Worm (Caenorhabditis elegans) whole organism, young adult: ENCODE measurements around the gene pho-6.

Source experiments
- B0261.1 ChIP-seq: sonication (generic microtip); optimal IDR thresholded peaks from 2 replicates; lab custom pipeline; 2016; ENCODE audit warnings: mild to moderate bottlenecking, missing genetic modification characterization, moderate library complexity, missing compliant biosample characterization
- F23B12.7 ChIP-seq: sonication (generic microtip); optimal IDR thresholded peaks from 2 replicates; lab custom pipeline; 2017; ENCODE audit warnings: missing genetic modification characterization, mild to moderate bottlenecking, missing compliant biosample characterization, antibody characterized with exemption, moderate library complexity; ENCODE audit not compliant: insufficient read depth
- F49E8.2 ChIP-seq: sonication (generic microtip); optimal IDR thresholded peaks from 3 replicates; lab custom pipeline; 2017; ENCODE audit warnings: missing genetic modification characterization, mild to moderate bottlenecking, missing compliant biosample characterization, antibody characterized with exemption, moderate library complexity; ENCODE audit not compliant: insufficient read depth
- F57C9.4 ChIP-seq: sonication (generic microtip); optimal IDR thresholded peaks from 2 replicates; lab custom pipeline; 2017; ENCODE audit warnings: mild to moderate bottlenecking, missing genetic modification characterization, missing compliant biosample characterization
- K11D2.4 ChIP-seq: fragments of 200-800 bp; sonication (Bioruptor generic); IDR thresholded peaks from 2 replicates; pipeline ENCODE4 v1.3.6; 2022; ENCODE audit warnings: missing genetic modification reagents, missing genetic modification characterization, missing compliant biosample characterization
- K12H6.12 ChIP-seq: fragments of 200-800 bp; sonication (Bioruptor generic); optimal IDR thresholded peaks from 2 replicates; lab custom pipeline; 2018; ENCODE audit warnings: mild to moderate bottlenecking, missing genetic modification characterization, missing compliant biosample characterization
- T07F8.4 ChIP-seq: sonication (generic microtip); optimal IDR thresholded peaks from 2 replicates; lab custom pipeline; 2016; ENCODE audit warnings: mild to moderate bottlenecking, missing genetic modification characterization, moderate library complexity, missing compliant biosample characterization
- T26A5.8 ChIP-seq: sonication (generic microtip); optimal IDR thresholded peaks from 2 replicates; lab custom pipeline; 2016; ENCODE audit warnings: missing genetic modification characterization, missing compliant biosample characterization
- Y53F4B.3 ChIP-seq: fragments of 200-800 bp; sonication (Bioruptor generic); IDR thresholded peaks from 2 replicates; pipeline ENCODE4 v1.3.6; 2022; ENCODE audit warnings: missing genetic modification reagents, missing genetic modification characterization, missing compliant biosample characterization
- Y56A3A.18 ChIP-seq: fragments of 200-800 bp; sonication (Bioruptor generic); IDR thresholded peaks from 2 replicates; pipeline ENCODE4 v1.3.6; 2022; ENCODE audit warnings: missing genetic modification reagents, missing genetic modification characterization, missing compliant biosample characterization
- Y79H2A.3 ChIP-seq: fragments of 200-800 bp; sonication (Bioruptor generic); conservative IDR thresholded peaks from 2 replicates; pipeline ENCODE4 v1.3.6; 2022; ENCODE audit warnings: missing genetic modification reagents, missing genetic modification characterization, missing compliant biosample characterization
- ZK185.1 ChIP-seq: sonication (generic microtip); optimal IDR thresholded peaks from 2 replicates; lab custom pipeline; 2016; ENCODE audit warnings: mild to moderate bottlenecking, missing genetic modification characterization, missing compliant biosample characterization; ENCODE audit not compliant: poor library complexity, severe bottlenecking
- akir-1 ChIP-seq: fragments of 200-800 bp; sonication (Bioruptor generic); optimal IDR thresholded peaks from 2 replicates; lab custom pipeline; 2018; ENCODE audit warnings: mild to moderate bottlenecking, missing genetic modification characterization, moderate library complexity, missing compliant biosample characterization
- ama-1 ChIP-seq, 3 experiments: fragments of 150-350 bp in 1 of 3; sonication (generic microtip) in 2 of 3; optimal IDR thresholded peaks; 2 replicates each; lab custom pipeline; 2014 to 2018; ENCODE audit warnings: missing biosample characterization in 2 of 3, missing genetic modification characterization in 2 of 3, missing genetic modification reagents in 2 of 3
- aptf-2 ChIP-seq: fragments of 200-800 bp; sonication (Bioruptor generic); conservative IDR thresholded peaks from 2 replicates; pipeline ENCODE4 v1.3.6; 2022; ENCODE audit warnings: missing genetic modification reagents, missing genetic modification characterization, missing compliant biosample characterization
- aptf-3 ChIP-seq: fragments of 200-800 bp; sonication (Bioruptor generic); IDR thresholded peaks from 2 replicates; pipeline ENCODE4 v1.3.6; 2022; ENCODE audit warnings: missing genetic modification characterization, missing compliant biosample characterization
- atf-7 ChIP-seq: sonication (generic microtip); optimal IDR thresholded peaks from 2 replicates; lab custom pipeline; 2017; ENCODE audit warnings: mild to moderate bottlenecking, missing genetic modification characterization, missing compliant biosample characterization
- attf-3 ChIP-seq: fragments of 200-800 bp; sonication (Bioruptor generic); conservative IDR thresholded peaks from 2 replicates; pipeline ENCODE4 v1.3.6; 2022; ENCODE audit warnings: missing genetic modification reagents, missing genetic modification characterization, missing compliant biosample characterization
- attf-5 ChIP-seq: fragments of 200-800 bp; sonication (Bioruptor generic); optimal IDR thresholded peaks from 2 replicates; lab custom pipeline; 2018; ENCODE audit warnings: mild to moderate bottlenecking, missing genetic modification characterization, missing compliant biosample characterization
- bed-1 ChIP-seq: fragments of 200-800 bp; sonication (Bioruptor generic); IDR thresholded peaks from 2 replicates; pipeline ENCODE4 v1.3.6; 2022; ENCODE audit warnings: missing genetic modification reagents, missing genetic modification characterization, missing compliant biosample characterization
- bed-2 ChIP-seq: fragments of 200-800 bp; sonication (Bioruptor generic); IDR thresholded peaks from 2 replicates; pipeline ENCODE4 v1.3.6; 2022; ENCODE audit warnings: missing genetic modification reagents, missing genetic modification characterization, missing compliant biosample characterization
- ccch-3 ChIP-seq: fragments of 200-800 bp; sonication (Bioruptor generic); optimal IDR thresholded peaks from 2 replicates; lab custom pipeline; 2018; ENCODE audit warnings: mild to moderate bottlenecking, missing genetic modification characterization, missing compliant biosample characterization
- ceh-100 ChIP-seq: fragments of 200-800 bp; sonication (Bioruptor generic); IDR thresholded peaks from 2 replicates; pipeline ENCODE4 v1.3.6; 2022; ENCODE audit warnings: missing genetic modification reagents, missing genetic modification characterization, missing compliant biosample characterization
- ceh-40 ChIP-seq: fragments of 200-800 bp; sonication (Bioruptor generic); IDR thresholded peaks from 2 replicates; pipeline ENCODE4 v1.3.6; 2022; ENCODE audit warnings: missing genetic modification characterization, missing compliant biosample characterization
- dpff-1 ChIP-seq: sonication (generic microtip); optimal IDR thresholded peaks from 2 replicates; lab custom pipeline; 2017; ENCODE audit warnings: mild to moderate bottlenecking, missing genetic modification characterization, missing compliant biosample characterization
- dpl-1 ChIP-seq: fragments of 150-350 bp; optimal IDR thresholded peaks from 2 replicates; lab custom pipeline; 2014; ENCODE audit warnings: missing biosample characterization, missing genetic modification reagents, missing genetic modification characterization
- efl-1 ChIP-seq: fragments of 150-350 bp; optimal IDR thresholded peaks from 2 replicates; lab custom pipeline; 2014; ENCODE audit warnings: missing biosample characterization, missing genetic modification reagents, missing genetic modification characterization
- egl-44 ChIP-seq: fragments of 200-800 bp; sonication (Bioruptor generic); IDR thresholded peaks from 2 replicates; pipeline ENCODE4 v1.3.6; 2022; ENCODE audit warnings: missing genetic modification reagents, missing genetic modification characterization, missing compliant biosample characterization
- hlh-12 ChIP-seq: sonication (generic microtip); optimal IDR thresholded peaks from 2 replicates; lab custom pipeline; 2016; ENCODE audit warnings: missing genetic modification characterization, missing compliant biosample characterization
- hlh-26 ChIP-seq: fragments of 200-800 bp; sonication (Bioruptor generic); conservative IDR thresholded peaks from 2 replicates; pipeline ENCODE4 v1.3.6; 2022; ENCODE audit warnings: missing genetic modification reagents, missing genetic modification characterization, missing compliant biosample characterization
- hmg-1.2 ChIP-seq: fragments of 200-800 bp; sonication (Bioruptor generic); IDR thresholded peaks from 2 replicates; pipeline ENCODE4 v1.3.6; 2022; ENCODE audit warnings: missing genetic modification reagents, missing genetic modification characterization, missing compliant biosample characterization
- hmg-20 ChIP-seq: fragments of 200-800 bp; sonication (Bioruptor generic); IDR thresholded peaks from 2 replicates; pipeline ENCODE4 v1.3.6; 2022; ENCODE audit warnings: missing genetic modification reagents, missing genetic modification characterization, missing compliant biosample characterization
- lag-1 ChIP-seq: fragments of 200-800 bp; sonication (Bioruptor generic); IDR thresholded peaks from 2 replicates; pipeline ENCODE4 v1.3.6; 2022; ENCODE audit warnings: missing genetic modification reagents, missing genetic modification characterization, missing compliant biosample characterization
- lin-26 ChIP-seq: fragments of 200-800 bp; sonication (Bioruptor generic); IDR thresholded peaks from 2 replicates; pipeline ENCODE4 v1.3.6; 2022; ENCODE audit warnings: missing genetic modification reagents, missing genetic modification characterization, missing compliant biosample characterization
- lin-40 ChIP-seq: sonication (generic microtip); optimal IDR thresholded peaks from 2 replicates; lab custom pipeline; 2016; ENCODE audit warnings: missing genetic modification characterization, mild to moderate bottlenecking, missing compliant biosample characterization, missing genotype, missing genetic modification reagents
- madf-3 ChIP-seq: fragments of 200-800 bp; sonication (Bioruptor generic); IDR thresholded peaks from 2 replicates; pipeline ENCODE4 v1.3.6; 2022; ENCODE audit warnings: missing genetic modification reagents, missing genetic modification characterization, missing compliant biosample characterization
- mel-28 ChIP-seq: sonication (generic microtip); optimal IDR thresholded peaks from 2 replicates; lab custom pipeline; 2016; ENCODE audit warnings: borderline replicate concordance, mild to moderate bottlenecking, missing genetic modification characterization, missing compliant biosample characterization
- nhr-80 ChIP-seq: sonication (generic microtip); optimal IDR thresholded peaks from 2 replicates; lab custom pipeline; 2016; ENCODE audit warnings: missing genetic modification characterization, missing compliant biosample characterization
- pbrm-1 ChIP-seq: fragments of 200-800 bp; sonication (Bioruptor generic); IDR thresholded peaks from 2 replicates; pipeline ENCODE4 v1.3.6; 2022; ENCODE audit warnings: missing genetic modification reagents, missing genetic modification characterization, missing compliant biosample characterization
- pha-4 ChIP-seq: fragments of 150-350 bp; sonication (generic microtip); optimal IDR thresholded peaks from 2 replicates; lab custom pipeline; 2014; ENCODE audit warnings: missing biosample characterization, missing genetic modification reagents, missing genetic modification characterization
- snpc-4 ChIP-seq, 5 experiments: fragments of 150-350 bp in 1 of 5; sonication (generic microtip) in 4 of 5; optimal IDR thresholded peaks; 2 replicates each; lab custom pipeline; 2014 to 2018; ENCODE audit warnings: missing genetic modification characterization in 5 of 5, missing biosample characterization in 3 of 5, antibody characterized with exemption in 2 of 5, mild to moderate bottlenecking in 2 of 5, missing compliant biosample characterization in 2 of 5, missing genotype in 2 of 5, moderate library complexity in 2 of 5, missing genetic modification reagents in 1 of 5
- tlf-1 ChIP-seq: fragments of 200-800 bp; sonication (Bioruptor generic); optimal IDR thresholded peaks from 2 replicates; lab custom pipeline; 2018; ENCODE audit warnings: mild to moderate bottlenecking, missing genetic modification characterization, missing compliant biosample characterization
- zfh-2 ChIP-seq: fragments of 200-800 bp; sonication (Bioruptor generic); conservative IDR thresholded peaks from 2 replicates; pipeline ENCODE4 v1.3.6; 2022; ENCODE audit warnings: missing genetic modification reagents, missing genetic modification characterization, missing compliant biosample characterization
- zim-3 ChIP-seq: sonication (generic microtip); optimal IDR thresholded peaks from 2 replicates; lab custom pipeline; 2017; ENCODE audit warnings: mild to moderate bottlenecking, missing genetic modification characterization, moderate library complexity, missing compliant biosample characterization
- ztf-22 ChIP-seq: fragments of 200-800 bp; sonication (Bioruptor generic); optimal IDR thresholded peaks from 2 replicates; lab custom pipeline; 2018; ENCODE audit warnings: mild to moderate bottlenecking, missing genetic modification characterization, moderate library complexity, missing compliant biosample characterization

The pho-6 gene

DNA sequence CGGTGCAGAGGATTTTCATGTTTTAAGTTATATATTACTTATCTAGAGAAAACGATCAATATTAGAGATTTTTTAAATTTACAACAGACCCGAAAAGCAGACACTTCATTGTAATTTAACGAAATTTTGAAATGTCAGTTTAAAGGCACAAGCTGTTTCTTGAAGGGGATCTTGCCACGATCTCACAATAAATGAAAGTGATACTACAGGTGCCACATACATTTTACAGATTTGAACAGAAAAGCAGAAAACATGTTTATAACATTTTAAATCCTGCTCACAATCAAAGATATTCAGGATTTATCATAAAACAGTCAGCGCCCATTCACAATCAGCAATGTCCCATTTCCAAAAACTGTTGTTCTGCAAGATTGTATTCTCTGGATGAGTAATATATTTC lies 44.3 kb downstream of the pho-6 start:
- TF ChIP-seq F57C9.4 (tag; lab: Kevin White, UChicago) (no peak), ceh-40 (GFP tag; lab: Robert Waterston, UW) (no peak), hlh-26 (GFP tag; lab: Robert Waterston, UW) (no peak)

- TF ChIP-seq akir-1 (GFP tag; lab: Kevin White, UChicago): peak; percentile 68
- no peak for TF ChIP-seq F57C9.4 (tag; lab: Kevin White, UChicago)
- peak; percentile 65 for TF ChIP-seq atf-7 (tag; lab: Kevin White, UChicago)
- TF ChIP-seq aptf-3: peak; percentile 61; the same call in 1 of the 2 replicates
- peak; percentile 66 for TF ChIP-seq ceh-100
- peak; percentile 67; the same call in 1 of the 2 replicates for TF ChIP-seq madf-3 (GFP tag; lab: Robert Waterston, UW)
- TF ChIP-seq lin-26: peak; percentile 54
- peak; percentile 92 for TF ChIP-seq aptf-2 (GFP tag; lab: Robert Waterston, UW)
- TF ChIP-seq dpff-1 (tag; lab: Kevin White, UChicago): no peak
- TF ChIP-seq T26A5.8: no peak
- TF ChIP-seq bed-1 (GFP tag; lab: Robert Waterston, UW): no peak
- TF ChIP-seq hmg-1.2 (GFP tag; lab: Robert Waterston, UW): peak; percentile 97
- TF ChIP-seq pbrm-1 (GFP tag; lab: Robert Waterston, UW): peak; percentile 99
- TF ChIP-seq snpc-4 (GFP tag; optimal IDR thresholded peaks at IDR 0.05; lab: Kevin White, UChicago): peak; percentile 100
- TF ChIP-seq snpc-4 (tag; optimal IDR thresholded peaks at IDR 0.05; lab: Kevin White, UChicago): peak; percentile 99 to 100 (median 100)
- peak; percentile 96 for TF ChIP-seq F49E8.2
- peak; percentile 86 for TF ChIP-seq egl-44 (GFP tag; lab: Robert Waterston, UW)
- TF ChIP-seq lin-40 (tag; lab: Kevin White, UChicago): peak; percentile 81
- peak; percentile 10 for TF ChIP-seq dpl-1
- peak; percentile 89 for TF ChIP-seq Y56A3A.18 (GFP tag; lab: Robert Waterston, UW)
- TF ChIP-seq ama-1 (optimal IDR thresholded peaks at IDR 0.05; lab: Kevin White, UChicago): peak; percentile 95
- peak; percentile 30 to 43 for TF ChIP-seq ama-1 (GFP tag; optimal IDR thresholded peaks at IDR 0.05; lab: Kevin White, UChicago)
- peak; percentile 75 for TF ChIP-seq nhr-80 (tag; lab: Kevin White, UChicago)
- TF ChIP-seq ztf-22 (GFP tag; lab: Kevin White, UChicago): no peak
- TF ChIP-seq K11D2.4 (GFP tag; lab: Robert Waterston, UW): peak; percentile 65; the same call in 1 of the 2 replicates
- 0 out of 2 replicates have a peak, but pooled peaks have one; percentile 29 for TF ChIP-seq attf-3 (GFP tag; lab: Robert Waterston, UW)
- no peak for TF ChIP-seq hlh-12
- peak; percentile 19 for TF ChIP-seq efl-1 (GFP tag; lab: Kevin White, UChicago)
- no peak for TF ChIP-seq lag-1
- TF ChIP-seq Y79H2A.3 (GFP tag; lab: Robert Waterston, UW): no peak
- TF ChIP-seq B0261.1 (tag; lab: Kevin White, UChicago): peak; percentile 42
- no peak for TF ChIP-seq mel-28 (tag; lab: Kevin White, UChicago)
- peak; percentile 54 for TF ChIP-seq T07F8.4 (tag; lab: Kevin White, UChicago)
- peak; percentile 46 for TF ChIP-seq attf-5 (GFP tag; lab: Kevin White, UChicago)
- no peak for TF ChIP-seq pha-4
- peak; percentile 94 for TF ChIP-seq F23B12.7
- 0 out of 2 replicates have a peak, but pooled peaks have one; percentile 16 for TF ChIP-seq bed-2 (GFP tag; lab: Robert Waterston, UW)
- peak; percentile 0 for TF ChIP-seq zim-3 (tag; lab: Kevin White, UChicago)
- peak; percentile 28 for TF ChIP-seq K12H6.12 (tag; lab: Kevin White, UChicago)
- no peak for TF ChIP-seq Y53F4B.3 (GFP tag; lab: Robert Waterston, UW)
- peak; percentile 82 for TF ChIP-seq hmg-20 (GFP tag; lab: Robert Waterston, UW)
- no peak for TF ChIP-seq ccch-3 (GFP tag; lab: Kevin White, UChicago)
- TF ChIP-seq tlf-1 (GFP tag; lab: Kevin White, UChicago): peak; percentile 67
- TF ChIP-seq zfh-2 (GFP tag; lab: Robert Waterston, UW): no peak
- peak; percentile 70 for TF ChIP-seq ZK185.1 (tag; lab: Kevin White, UChicago)
Observed at ce11 chrV:8348959-8349389, 45.3 kb downstream of the pho-6 start.
